Worm (Caenorhabditis elegans): ENCODE measurements around the gene lin-12.

Gene lin-12

ce11 chrIII:9071372-9071771 is at the start of gene lin-12:
Gene lin-12, minus strand, starts transcription at chrIII:9071472.
- TF ChIP-seq T22C8.4 (GFP tag; IDR thresholded peaks at IDR 0.05): no peak

ce11 chrIII:9118921-9119606 is 47.8 kb upstream of the lin-12 start, which contains the start of gene ced-11:
Gene ced-11, plus strand, starts transcription at chrIII:9119556.
- no peak for TF ChIP-seq flt-1 (GFP tag; IDR thresholded peaks at IDR 0.05)
- no peak for TF ChIP-seq tab-1 (GFP tag; IDR thresholded peaks at IDR 0.05)
- TF ChIP-seq T22C8.4 (GFP tag; IDR thresholded peaks at IDR 0.05): no peak
- no peak for TF ChIP-seq ref-1 (GFP tag; conservative IDR thresholded peaks at IDR 0.05)
- TF ChIP-seq med-1 (GFP tag; optimal IDR thresholded peaks at IDR 0.05; ENCODE audit: insufficient read depth): no peak
- no peak for TF ChIP-seq klf-2 (GFP tag; conservative IDR thresholded peaks at IDR 0.05)
- no peak for TF ChIP-seq cog-1 (tag; optimal IDR thresholded peaks at IDR 0.05)
- TF ChIP-seq ztf-29 (GFP tag; IDR thresholded peaks at IDR 0.05): no peak
- TF ChIP-seq ztf-23 (GFP tag; IDR thresholded peaks at IDR 0.05): no peak

- TF ChIP-seq cog-1 (tag; optimal IDR thresholded peaks at IDR 0.05) (no peak), med-1 (GFP tag; optimal IDR thresholded peaks at IDR 0.05; ENCODE audit: insufficient read depth) (no peak), ztf-29 (GFP tag; IDR thresholded peaks at IDR 0.05) (no peak), klf-2 (GFP tag; conservative IDR thresholded peaks at IDR 0.05) (no peak), tab-1 (GFP tag; IDR thresholded peaks at IDR 0.05) (no peak), ref-1 (GFP tag; conservative IDR thresholded peaks at IDR 0.05) (no peak), T22C8.4 (GFP tag; IDR thresholded peaks at IDR 0.05) (no peak), flt-1 (GFP tag; IDR thresholded peaks at IDR 0.05) (no peak), ztf-23 (GFP tag; IDR thresholded peaks at IDR 0.05) (no peak)
Observed at ce11 chrIII:9118314-9118850, 47.1 kb upstream of the lin-12 start, which contains the start of gene grl-11. Gene grl-11, minus strand, starts transcription at chrIII:9118364.

- TF ChIP-seq flt-1 (GFP tag; IDR thresholded peaks at IDR 0.05) (no peak), cog-1 (tag; optimal IDR thresholded peaks at IDR 0.05) (no peak), T22C8.4 (GFP tag; IDR thresholded peaks at IDR 0.05) (no peak), ztf-29 (GFP tag; IDR thresholded peaks at IDR 0.05) (no peak), ztf-23 (GFP tag; IDR thresholded peaks at IDR 0.05) (no peak), ref-1 (GFP tag; conservative IDR thresholded peaks at IDR 0.05) (no peak), klf-2 (GFP tag; conservative IDR thresholded peaks at IDR 0.05) (no peak), tab-1 (GFP tag; IDR thresholded peaks at IDR 0.05) (no peak), med-1 (GFP tag; optimal IDR thresholded peaks at IDR 0.05; ENCODE audit: insufficient read depth) (no peak)
Observed at ce11 chrIII:9115745-9116144, 44.5 kb upstream of the lin-12 start.

- TF ChIP-seq klf-2 (GFP tag; conservative IDR thresholded peaks at IDR 0.05) (no peak), med-1 (GFP tag; optimal IDR thresholded peaks at IDR 0.05; ENCODE audit: insufficient read depth) (no peak), ztf-29 (GFP tag; IDR thresholded peaks at IDR 0.05) (no peak), T22C8.4 (GFP tag; IDR thresholded peaks at IDR 0.05) (no peak), ref-1 (GFP tag; conservative IDR thresholded peaks at IDR 0.05) (no peak), tab-1 (GFP tag; IDR thresholded peaks at IDR 0.05) (no peak), cog-1 (tag; optimal IDR thresholded peaks at IDR 0.05) (no peak), ztf-23 (GFP tag; IDR thresholded peaks at IDR 0.05) (no peak), flt-1 (GFP tag; IDR thresholded peaks at IDR 0.05) (no peak)
Observed at ce11 chrIII:9114649-9115048, 43.4 kb upstream of the lin-12 start, which contains the start of gene ZK512.1. Gene ZK512.1, plus strand, starts transcription at chrIII:9114949.

ce11 chrIII:9114076-9114475 is 42.8 kb upstream of the lin-12 start:
- TF ChIP-seq ref-1 (GFP tag; conservative IDR thresholded peaks at IDR 0.05): no peak
- peak; percentile 44; the same call in 1 of the 2 replicates for TF ChIP-seq flt-1 (GFP tag; IDR thresholded peaks at IDR 0.05)

- TF ChIP-seq flt-1 (GFP tag; IDR thresholded peaks at IDR 0.05): no peak
- no peak for TF ChIP-seq ztf-29 (GFP tag; IDR thresholded peaks at IDR 0.05)
- no peak for TF ChIP-seq cog-1 (tag; optimal IDR thresholded peaks at IDR 0.05)
- TF ChIP-seq tab-1 (GFP tag; IDR thresholded peaks at IDR 0.05): peak; percentile 55; the same call in 1 of the 2 replicates
- no peak for TF ChIP-seq med-1 (GFP tag; optimal IDR thresholded peaks at IDR 0.05; ENCODE audit: insufficient read depth)
- no peak for TF ChIP-seq T22C8.4 (GFP tag; IDR thresholded peaks at IDR 0.05)
Observed at ce11 chrIII:9112479-9112878, 41.2 kb upstream of the lin-12 start.

- TF ChIP-seq ztf-23 (GFP tag; IDR thresholded peaks at IDR 0.05): 0 out of 2 replicates have a peak, but pooled peaks have one; percentile 49
- 0 out of 2 replicates have a peak, but pooled peaks have one; percentile 34 for TF ChIP-seq T22C8.4 (GFP tag; IDR thresholded peaks at IDR 0.05)
- peak; percentile 28; the same call in 1 of the 2 replicates for TF ChIP-seq ztf-29 (GFP tag; IDR thresholded peaks at IDR 0.05)
- TF ChIP-seq klf-2 (GFP tag; conservative IDR thresholded peaks at IDR 0.05): 0 out of 2 replicates have a peak, but pooled peaks have one; percentile 43
- peak; percentile 87 for TF ChIP-seq flt-1 (GFP tag; IDR thresholded peaks at IDR 0.05)
Observed at ce11 chrIII:9110914-9111313, 39.6 kb upstream of the lin-12 start.

- TF ChIP-seq ztf-29 (GFP tag; IDR thresholded peaks at IDR 0.05) (no peak), ztf-23 (GFP tag; IDR thresholded peaks at IDR 0.05) (no peak), cog-1 (tag; optimal IDR thresholded peaks at IDR 0.05) (no peak), ref-1 (GFP tag; conservative IDR thresholded peaks at IDR 0.05) (no peak), T22C8.4 (GFP tag; IDR thresholded peaks at IDR 0.05) (no peak), med-1 (GFP tag; optimal IDR thresholded peaks at IDR 0.05; ENCODE audit: insufficient read depth) (no peak), tab-1 (GFP tag; IDR thresholded peaks at IDR 0.05) (no peak), klf-2 (GFP tag; conservative IDR thresholded peaks at IDR 0.05) (no peak), flt-1 (GFP tag; IDR thresholded peaks at IDR 0.05) (no peak)
Observed at ce11 chrIII:9110270-9110669, 39.0 kb upstream of the lin-12 start.

- no peak for TF ChIP-seq flt-1 (GFP tag; IDR thresholded peaks at IDR 0.05)
- no peak for TF ChIP-seq tab-1 (GFP tag; IDR thresholded peaks at IDR 0.05)
- TF ChIP-seq ztf-29 (GFP tag; IDR thresholded peaks at IDR 0.05): no peak
Observed at ce11 chrIII:9109726-9110125, 38.5 kb upstream of the lin-12 start.

All from whole organism, midembryonic.